Worm (Caenorhabditis elegans) whole organism, L3 larva: ENCODE measurements around the gene ZK177.1.

Experiments used
- ama-1 ChIP-seq: fragments of 150-350 bp; optimal IDR thresholded peaks from 2 replicates; lab custom pipeline; 2018
- egl-5 ChIP-seq: fragments of 150-350 bp; optimal IDR thresholded peaks from 2 replicates; lab custom pipeline; 2017; ENCODE audit warnings: missing biosample characterization, missing genetic modification reagents, missing genetic modification characterization, inconsistent platforms
- fos-1 ChIP-seq: fragments of 150-350 bp; optimal IDR thresholded peaks from 2 replicates; lab custom pipeline; 2014; ENCODE audit warnings: missing biosample characterization, missing genetic modification characterization
- mml-1 ChIP-seq: fragments of 150-350 bp; sonication (generic microtip); optimal IDR thresholded peaks from 3 replicates; lab custom pipeline; 2014; ENCODE audit warnings: missing biosample characterization, missing genetic modification characterization
- nhr-11 ChIP-seq: fragments of 150-350 bp; optimal IDR thresholded peaks from 2 replicates; lab custom pipeline; 2014; ENCODE audit warnings: missing biosample characterization, missing genetic modification characterization
- sea-2 ChIP-seq: fragments of 150-350 bp; sonication (generic microtip); optimal IDR thresholded peaks from 4 replicates; lab custom pipeline; 2014; ENCODE audit warnings: missing biosample characterization, missing genetic modification reagents, missing genetic modification characterization
- snpc-4 ChIP-seq: fragments of 150-350 bp; optimal IDR thresholded peaks from 2 replicates; lab custom pipeline; 2014; ENCODE audit warnings: missing biosample characterization, missing genetic modification characterization
- ztf-4 ChIP-seq: fragments of 150-350 bp; optimal IDR thresholded peaks from 2 replicates; lab custom pipeline; 2014; ENCODE audit warnings: missing biosample characterization, missing genetic modification characterization

DNA sequence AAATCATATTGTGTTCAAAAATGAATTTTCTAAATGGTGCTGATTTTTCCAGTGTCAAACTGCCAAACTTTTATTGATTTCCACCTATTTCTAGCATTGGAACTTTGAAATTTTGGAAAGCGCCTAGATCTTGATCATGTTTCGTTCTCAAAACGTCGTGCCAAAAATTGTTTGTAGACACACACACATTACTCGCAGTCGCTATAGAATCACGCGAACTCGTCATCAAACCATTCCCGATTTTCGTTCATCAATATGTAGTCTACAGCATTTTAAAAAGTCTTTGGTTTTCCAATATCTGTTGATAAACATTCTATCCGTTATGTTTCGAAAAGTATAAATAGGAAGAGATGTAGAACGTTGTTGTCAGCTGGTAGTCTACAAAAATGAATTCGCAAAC, 42.3 kb downstream of the ZK177.1 start, which contains the start of the genes C17C3.1 and C17C3.15:
- TF ChIP-seq sea-2 (no peak), nhr-11 (no peak), snpc-4 (tag; lab: Kevin White, UChicago) (no peak), ztf-4 (tag; lab: Kevin White, UChicago) (no peak), ama-1 (lab: Kevin White, UChicago) (no peak), mml-1 (tag; lab: Kevin White, UChicago) (no peak), fos-1 (tag; lab: Kevin White, UChicago) (no peak), egl-5 (tag; lab: Kevin White, UChicago) (no peak)
